Fruit fly (Drosophila melanogaster) whole organism, embryonic: Measurements from ENCODE around the gene CG32040.
A peak's percentile ranks its signal among the peaks of the same experiment; 100 is the strongest.

ENCODE experiments used
- Asciz ChIP-seq: fragments of 200-800 bp; sonication (Bioruptor generic); optimal IDR thresholded peaks from 2 replicates; lab custom pipeline; 2017; ENCODE audit warnings: missing biosample characterization, mild to moderate bottlenecking, missing genetic modification characterization, missing genetic modification reagents
- Awh ChIP-seq: fragments of 200-800 bp; sonication (Bioruptor generic); IDR thresholded peaks from 2 replicates; pipeline ENCODE4, ENCODE4 v1.3.6; 2022; ENCODE audit warnings: missing biosample characterization, missing genetic modification characterization
- CG10543 ChIP-seq: fragments of 200-800 bp; sonication (Bioruptor generic); optimal IDR thresholded peaks from 3 replicates; lab custom pipeline; 2017; ENCODE audit warnings: missing biosample characterization, mild to moderate bottlenecking, missing genetic modification characterization, moderate library complexity
- CG11085 ChIP-seq: fragments of 200-800 bp; sonication (Bioruptor generic); IDR thresholded peaks from 2 replicates; pipeline ENCODE4 v1.3.6; 2022; ENCODE audit warnings: missing biosample characterization, missing genetic modification characterization
- CG11504 ChIP-seq: fragments of 200-800 bp; sonication (Bioruptor generic); optimal IDR thresholded peaks from 3 replicates; lab custom pipeline; 2019; ENCODE audit warnings: missing biosample characterization, mild to moderate bottlenecking, missing genetic modification characterization, moderate library complexity
- CG11723 ChIP-seq: fragments of 200-800 bp; sonication (Bioruptor generic); optimal IDR thresholded peaks from 2 replicates; lab custom pipeline; 2017; ENCODE audit warnings: missing biosample characterization, mild to moderate bottlenecking, missing genetic modification characterization
- CG1233 ChIP-seq: fragments of 200-800 bp; sonication (Bioruptor generic); optimal IDR thresholded peaks from 4 replicates; lab custom pipeline; 2018; ENCODE audit warnings: missing biosample characterization, mild to moderate bottlenecking, missing genetic modification characterization
- CG15011 ChIP-seq: fragments of 200-800 bp; sonication (Bioruptor generic); optimal IDR thresholded peaks from 3 replicates; lab custom pipeline; 2018; ENCODE audit warnings: missing biosample characterization, mild to moderate bottlenecking, missing genetic modification characterization
- CG15514 ChIP-seq: fragments of 200-800 bp; sonication (Bioruptor generic); optimal IDR thresholded peaks from 3 replicates; lab custom pipeline; 2017; ENCODE audit warnings: missing biosample characterization, missing genetic modification characterization, mild to moderate bottlenecking, moderate library complexity, missing genetic modification reagents
- CG16813 ChIP-seq: fragments of 200-800 bp; sonication (Bioruptor generic); IDR thresholded peaks from 3 replicates; pipeline ENCODE4 v1.3.6; 2022; ENCODE audit warnings: missing biosample characterization, missing genetic modification characterization; ENCODE audit not compliant: partially characterized antibody
- CG17186 ChIP-seq: fragments of 200-800 bp; sonication (Bioruptor generic); optimal IDR thresholded peaks from 3 replicates; lab custom pipeline; 2017; ENCODE audit warnings: missing biosample characterization, missing genetic modification reagents, missing genetic modification characterization
- CG2889 ChIP-seq: fragments of 200-800 bp; sonication (Bioruptor generic); IDR thresholded peaks from 3 replicates; pipeline ENCODE4 v1.3.6; 2022; ENCODE audit warnings: missing biosample characterization, missing genetic modification characterization
- CG32532 ChIP-seq: fragments of 200-800 bp; sonication (Bioruptor generic); IDR thresholded peaks from 2 replicates; pipeline ENCODE4 v1.3.6; 2022; ENCODE audit warnings: missing biosample characterization, missing genetic modification characterization
- CG6272 ChIP-seq: fragments of 200-800 bp; sonication (Bioruptor generic); IDR thresholded peaks from 2 replicates; pipeline ENCODE4 v1.3.6; 2022; ENCODE audit warnings: missing biosample characterization, missing genetic modification characterization
- CG6791 ChIP-seq: fragments of 200-800 bp; sonication (Bioruptor generic); IDR thresholded peaks from 3 replicates; pipeline ENCODE4 v1.3.6; 2022; ENCODE audit warnings: missing biosample characterization, missing genetic modification characterization; ENCODE audit not compliant: partially characterized antibody
- CG6854 ChIP-seq: fragments of 200-800 bp; sonication (Bioruptor generic); optimal IDR thresholded peaks from 3 replicates; lab custom pipeline; 2017; ENCODE audit warnings: missing biosample characterization, mild to moderate bottlenecking, missing genetic modification characterization
- CG8478 ChIP-seq: fragments of >200 bp; optimal IDR thresholded peaks from 2 replicates; lab custom pipeline; 2018
- CG9215 ChIP-seq: fragments of 200-800 bp; sonication (Bioruptor generic); IDR thresholded peaks from 2 replicates; pipeline ENCODE4 v1.3.6; 2022; ENCODE audit warnings: missing biosample characterization, missing genetic modification characterization
- CG9609 ChIP-seq: fragments of 200-800 bp; sonication (Bioruptor generic); optimal IDR thresholded peaks from 3 replicates; lab custom pipeline; 2016; ENCODE audit warnings: missing biosample characterization, missing genetic modification characterization
- CG9727 ChIP-seq: fragments of 200-800 bp; sonication (Bioruptor generic); optimal IDR thresholded peaks from 3 replicates; lab custom pipeline; 2017; ENCODE audit warnings: missing biosample characterization, mild to moderate bottlenecking, missing genetic modification characterization
- Chrac-16 ChIP-seq: fragments of 200-800 bp; sonication (Bioruptor generic); optimal IDR thresholded peaks from 3 replicates; lab custom pipeline; 2016; ENCODE audit warnings: missing biosample characterization, missing genetic modification characterization
- Dip3 ChIP-seq: fragments of 200-800 bp; sonication (Bioruptor generic); optimal IDR thresholded peaks from 3 replicates; lab custom pipeline; 2016; ENCODE audit warnings: missing biosample characterization, missing genetic modification characterization
- HLH54F ChIP-seq: fragments of 200-800 bp; sonication (Bioruptor generic); optimal IDR thresholded peaks from 3 replicates; lab custom pipeline; 2016; ENCODE audit warnings: missing biosample characterization, missing genetic modification characterization
- MBD-R2 ChIP-seq: fragments of 200-800 bp; sonication (Bioruptor generic); IDR thresholded peaks from 2 replicates; pipeline ENCODE4 v1.3.6; 2022; ENCODE audit warnings: missing biosample characterization, missing genetic modification characterization
- Med ChIP-seq: fragments of 200-800 bp; sonication (Bioruptor generic); peaks from one replicate; lab custom pipeline; 2016; ENCODE audit warnings: missing biosample characterization, missing genetic modification characterization, mild to moderate bottlenecking, inconsistent platforms, moderate library complexity
- Mrtf ChIP-seq: fragments of 200-800 bp; sonication (Bioruptor generic); IDR thresholded peaks from 3 replicates; pipeline ENCODE4 v1.3.6; 2022; ENCODE audit warnings: missing biosample characterization, missing genetic modification characterization
- PHDP ChIP-seq: fragments of 200-800 bp; sonication (Bioruptor generic); optimal IDR thresholded peaks from 3 replicates; lab custom pipeline; 2018; ENCODE audit warnings: missing biosample characterization, mild to moderate bottlenecking, missing genetic modification characterization, moderate library complexity
- Pdp1 ChIP-seq, 2 experiments: fragments of 200-800 bp; sonication (Bioruptor generic); optimal IDR thresholded peaks; 3 replicates each; lab custom pipeline; 2016; ENCODE audit warnings: missing biosample characterization in 2 of 2, missing genetic modification characterization in 2 of 2, mild to moderate bottlenecking in 1 of 2, moderate library complexity in 1 of 2
- Ptx1 ChIP-seq: fragments of 200-800 bp; sonication (Bioruptor generic); IDR thresholded peaks from 2 replicates; pipeline ENCODE4 v1.3.6; 2022; ENCODE audit warnings: missing biosample characterization, missing genetic modification characterization
- Spps ChIP-seq: fragments of 200-800 bp; sonication (Bioruptor generic); optimal IDR thresholded peaks from 2 replicates; lab custom pipeline; 2018; ENCODE audit warnings: missing biosample characterization, mild to moderate bottlenecking, missing genetic modification characterization
- Ssrp ChIP-seq: fragments of 200-800 bp; sonication (Bioruptor generic); optimal IDR thresholded peaks from 2 replicates; lab custom pipeline; 2018; ENCODE audit warnings: missing biosample characterization, mild to moderate bottlenecking, missing genetic modification characterization, moderate library complexity
- Taf1 ChIP-seq: fragments of 200-800 bp; sonication (Bioruptor generic); IDR thresholded peaks from 2 replicates; pipeline ENCODE4 v1.3.6; 2022; ENCODE audit warnings: missing biosample characterization, missing genetic modification characterization
- cg ChIP-seq: fragments of 200-800 bp; sonication (Bioruptor generic); optimal IDR thresholded peaks from 3 replicates; lab custom pipeline; 2019; ENCODE audit warnings: missing biosample characterization, mild to moderate bottlenecking, missing genetic modification characterization, moderate library complexity
- gce ChIP-seq: fragments of 200-800 bp; sonication (Bioruptor generic); IDR thresholded peaks from 3 replicates; pipeline ENCODE4 v1.3.6; 2022; ENCODE audit warnings: missing biosample characterization, missing genetic modification characterization
- gcm ChIP-seq: fragments of 200-800 bp; sonication (Bioruptor generic); optimal IDR thresholded peaks from 2 replicates; lab custom pipeline; 2019; ENCODE audit warnings: missing biosample characterization, mild to moderate bottlenecking, missing genetic modification characterization, moderate library complexity
- gcm2 ChIP-seq: fragments of 200-800 bp; sonication (Bioruptor generic); optimal IDR thresholded peaks from 2 replicates; lab custom pipeline; 2016; ENCODE audit warnings: missing biosample characterization, missing genetic modification characterization
- gfzf ChIP-seq: fragments of 200-800 bp; sonication (Bioruptor generic); optimal IDR thresholded peaks from 2 replicates; lab custom pipeline; 2016; ENCODE audit warnings: missing biosample characterization, mild to moderate bottlenecking, missing genetic modification characterization, moderate library complexity
- kah ChIP-seq: fragments of 200-800 bp; sonication (Bioruptor generic); optimal IDR thresholded peaks from 2 replicates; lab custom pipeline; 2018; ENCODE audit warnings: missing biosample characterization, mild to moderate bottlenecking, missing genetic modification characterization
- pan ChIP-seq, 4 experiments: fragments of >200 bp in 3 of 4; fragments of 200-800 bp in 1 of 4; sonication (Bioruptor generic) in 1 of 4; optimal IDR thresholded peaks in 3 of 4; IDR thresholded peaks in 1 of 4; 2 replicates each; pipeline versions ENCODE4 v1.3.6 to Lab custom; 2017 to 2022; ENCODE audit warnings: missing biosample characterization in 2 of 4, missing genetic modification characterization in 2 of 4, mixed read lengths in 1 of 4
- pros ChIP-seq: fragments of 200-800 bp; sonication (Bioruptor generic); optimal IDR thresholded peaks from 3 replicates; lab custom pipeline; 2019; ENCODE audit warnings: missing biosample characterization, mild to moderate bottlenecking, missing genetic modification characterization, moderate library complexity
- psq ChIP-seq: fragments of 200-800 bp; sonication (Bioruptor generic); optimal IDR thresholded peaks from 2 replicates; lab custom pipeline; 2017; ENCODE audit warnings: missing biosample characterization, missing genetic modification characterization
- repo ChIP-seq: fragments of 200-800 bp; sonication (Bioruptor generic); optimal IDR thresholded peaks from 2 replicates; lab custom pipeline; 2016; ENCODE audit warnings: missing biosample characterization, missing genetic modification characterization
- slp2 ChIP-seq: fragments of 200-800 bp; sonication (Bioruptor generic); optimal IDR thresholded peaks from 2 replicates; lab custom pipeline; 2016; ENCODE audit warnings: missing biosample characterization, missing genetic modification characterization
- so ChIP-seq: fragments of 200-800 bp; sonication (Bioruptor generic); IDR thresholded peaks from 3 replicates; pipeline ENCODE4 v1.3.6; 2022; ENCODE audit warnings: missing biosample characterization, missing genetic modification characterization
- tin ChIP-seq: fragments of 200-800 bp; sonication (Bioruptor generic); optimal IDR thresholded peaks from 3 replicates; lab custom pipeline; 2016; ENCODE audit warnings: missing biosample characterization, missing genetic modification characterization
- ttk ChIP-seq: fragments of 200-800 bp; sonication (Bioruptor generic); IDR thresholded peaks from 2 replicates; pipeline ENCODE4 v2.1.2; 2022; ENCODE audit warnings: missing biosample characterization, missing genetic modification characterization
- twi ChIP-seq: fragments of 200-800 bp; optimal IDR thresholded peaks from 2 replicates; lab custom pipeline; 2019; ENCODE audit warnings: missing biosample characterization, mild to moderate bottlenecking, missing genetic modification characterization, moderate library complexity
- zen ChIP-seq: fragments of 200-800 bp; sonication (Bioruptor generic); optimal IDR thresholded peaks from 3 replicates; lab custom pipeline; 2018; ENCODE audit warnings: missing biosample characterization, mild to moderate bottlenecking, missing genetic modification characterization, moderate library complexity
- zfh1 ChIP-seq: fragments of 200-800 bp; sonication (Bioruptor generic); IDR thresholded peaks from 3 replicates; pipeline ENCODE4 v1.3.6; 2022; ENCODE audit warnings: missing biosample characterization, missing genetic modification characterization

Gene CG32040

DNA sequence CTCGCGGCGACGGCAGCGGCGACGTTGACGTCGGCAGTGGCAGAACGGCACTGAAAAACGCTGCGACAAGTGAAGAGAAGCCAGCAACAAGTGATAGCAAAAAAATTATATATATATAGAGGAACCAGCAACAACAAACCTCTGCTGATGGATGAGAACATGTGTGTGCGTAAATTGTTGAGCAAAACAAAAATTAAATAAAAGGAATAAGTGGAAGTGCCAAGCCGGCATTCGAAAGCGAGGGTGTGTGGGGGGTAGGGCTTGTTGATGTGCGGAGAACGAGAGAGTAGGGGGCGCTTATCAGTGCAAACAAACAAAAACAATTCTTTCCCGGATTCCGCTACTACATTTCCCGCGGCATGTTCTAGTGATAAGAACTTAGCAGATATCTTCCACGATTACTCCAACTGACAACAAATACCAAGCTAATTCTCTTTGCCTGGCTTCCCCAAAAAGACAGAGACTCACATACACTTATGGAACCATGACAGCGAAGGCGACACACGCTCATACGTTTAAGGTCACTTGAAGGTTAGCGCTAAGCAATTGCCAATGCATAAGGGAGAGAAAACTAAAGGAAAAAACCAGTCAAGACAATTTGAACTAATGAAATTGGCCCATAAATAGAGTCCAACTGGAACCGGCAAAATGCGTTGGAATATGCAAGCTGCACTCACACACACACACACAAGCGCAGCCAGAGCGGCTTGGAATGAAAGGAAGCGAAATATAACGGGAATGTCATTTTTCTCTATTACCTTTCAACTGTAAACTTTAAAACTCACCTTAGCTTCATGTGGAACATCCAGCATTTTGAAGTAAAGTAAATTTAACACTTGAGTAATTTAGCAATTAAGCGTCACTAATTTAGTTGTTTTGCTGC, 4.2 kb downstream of the CG32040 start (continued):
- TF ChIP-seq CG2889 (GFP tag; lab: Robert Waterston, UW) (no peak), Mrtf (GFP tag; lab: Robert Waterston, UW) (no peak), Chrac-16 (GFP tag; lab: Kevin White, UChicago) (no peak), CG6791 (GFP tag; lab: Robert Waterston, UW) (no peak), CG11085 (no peak), CG17186 (GFP tag; lab: Kevin White, UChicago) (no peak), zen (tag; lab: Kevin White, UChicago) (no peak), HLH54F (GFP tag; lab: Kevin White, UChicago) (no peak), Dip3 (GFP tag; lab: Kevin White, UChicago) (no peak), CG15011 (GFP tag; lab: Kevin White, UChicago) (no peak), gcm (GFP tag; lab: Kevin White, UChicago) (no peak), CG1233 (GFP tag; lab: Kevin White, UChicago) (no peak), CG9609 (GFP tag; lab: Kevin White, UChicago) (no peak), Pdp1 (GFP tag; optimal IDR thresholded peaks at IDR 0.05; lab: Kevin White, UChicago) (peak in 1 of 2 experiments; percentile 33), gcm2 (GFP tag; lab: Kevin White, UChicago) (no peak), tin (GFP tag; lab: Kevin White, UChicago) (no peak), kah (GFP tag; lab: Kevin White, UChicago) (peak; percentile 20), CG6272 (GFP tag; lab: Robert Waterston, UW) (no peak), CG9727 (no peak), CG32532 (GFP tag; lab: Robert Waterston, UW) (no peak; the same call in 1 of the 2 replicates), Taf1 (GFP tag; lab: Robert Waterston, UW) (no peak), zfh1 (GFP tag; lab: Robert Waterston, UW) (no peak), CG11504 (tag; lab: Kevin White, UChicago) (no peak), psq (GFP tag; lab: Kevin White, UChicago) (peak; percentile 13), PHDP (tag; lab: Kevin White, UChicago) (no peak), CG9215 (GFP tag; lab: Robert Waterston, UW) (no peak), twi (tag; lab: Kevin White, UChicago) (peak; percentile 25), gce (GFP tag; lab: Robert Waterston, UW) (no peak), cg (GFP tag; lab: Kevin White, UChicago) (peak; percentile 82), Spps (no peak), Awh (GFP tag; lab: Robert Waterston, UW) (no peak), so (GFP tag; lab: Robert Waterston, UW) (no peak), Ssrp (tag; lab: Kevin White, UChicago) (no peak), CG15514 (GFP tag; lab: Kevin White, UChicago) (no peak), repo (no peak), CG10543 (GFP tag; lab: Kevin White, UChicago) (peak; percentile 83), gfzf (no peak), MBD-R2 (GFP tag; lab: Robert Waterston, UW) (no peak), pros (no peak), slp2 (no peak), CG16813 (no peak), CG6854 (GFP tag; lab: Kevin White, UChicago) (no peak), Med (GFP tag; lab: Kevin White, UChicago) (no peak), Asciz (no peak), CG11723 (GFP tag; lab: Kevin White, UChicago) (no peak), pan (optimal IDR thresholded peaks at IDR 0.05; lab: Kevin White, UChicago) (no peak), pan (GFP tag; optimal IDR thresholded peaks at IDR 0.05 in 1 of 2, IDR thresholded peaks at IDR 0.05 in 1 of 2) (no peak), ttk (GFP tag; lab: Robert Waterston, UW) (no peak), CG8478 (lab: Kevin White, UChicago) (no peak), Ptx1 (GFP tag; lab: Robert Waterston, UW) (no peak)
